Worm (Caenorhabditis elegans) whole organism, late embryonic: ENCODE measurements around the gene F57G12.1.
A peak's percentile ranks its signal among the peaks of the same experiment; 100 is the strongest.

ENCODE experiments used
- C08G9.2 ChIP-seq: sonication (generic microtip); optimal IDR thresholded peaks from 2 replicates; lab custom pipeline; 2016; ENCODE audit warnings: mild to moderate bottlenecking, missing genetic modification characterization, moderate library complexity, missing compliant biosample characterization
- C38D4.7 ChIP-seq: fragments of 200-800 bp; sonication (Bioruptor generic); optimal IDR thresholded peaks from 2 replicates; lab custom pipeline; 2018; ENCODE audit warnings: mild to moderate bottlenecking, missing genetic modification characterization, moderate library complexity, missing compliant biosample characterization
- K09A11.1 ChIP-seq: sonication (generic microtip); optimal IDR thresholded peaks from 2 replicates; lab custom pipeline; 2017; ENCODE audit warnings: antibody characterized with exemption, mild to moderate bottlenecking, missing genetic modification characterization, missing compliant biosample characterization; ENCODE audit not compliant: insufficient read depth
- ahr-1 ChIP-seq: sonication (generic microtip); optimal IDR thresholded peaks from 2 replicates; lab custom pipeline; 2016; ENCODE audit warnings: missing genetic modification characterization, missing compliant biosample characterization
- ceh-18 ChIP-seq: sonication (generic microtip); optimal IDR thresholded peaks from 2 replicates; lab custom pipeline; 2016; ENCODE audit warnings: missing genetic modification characterization, missing compliant biosample characterization
- ceh-19 ChIP-seq: fragments of 200-800 bp; sonication (Bioruptor generic); optimal IDR thresholded peaks from 2 replicates; lab custom pipeline; 2018; ENCODE audit warnings: mild to moderate bottlenecking, missing genetic modification characterization, missing compliant biosample characterization
- ceh-2 ChIP-seq: sonication (generic microtip); optimal IDR thresholded peaks from 2 replicates; lab custom pipeline; 2016; ENCODE audit warnings: missing genotype, missing genetic modification characterization, missing compliant biosample characterization
- ceh-22 ChIP-seq: sonication (generic microtip); optimal IDR thresholded peaks from 2 replicates; lab custom pipeline; 2017; ENCODE audit warnings: missing biosample characterization, missing genetic modification characterization
- ceh-24 ChIP-seq: sonication (generic microtip); optimal IDR thresholded peaks from 2 replicates; lab custom pipeline; 2016; ENCODE audit warnings: mild to moderate bottlenecking, missing genetic modification characterization, missing compliant biosample characterization
- ceh-48 ChIP-seq: sonication (generic microtip); optimal IDR thresholded peaks from 2 replicates; lab custom pipeline; 2016; ENCODE audit warnings: missing genetic modification characterization, inconsistent platforms, missing compliant biosample characterization
- ceh-6 ChIP-seq: fragments of 200-800 bp; sonication (Bioruptor generic); optimal IDR thresholded peaks from 2 replicates; lab custom pipeline; 2018; ENCODE audit warnings: mild to moderate bottlenecking, missing genetic modification characterization, missing compliant biosample characterization
- ceh-9 ChIP-seq: sonication (generic microtip); optimal IDR thresholded peaks from 2 replicates; lab custom pipeline; 2016; ENCODE audit warnings: mild to moderate bottlenecking, missing genetic modification characterization, inconsistent platforms, missing compliant biosample characterization
- dve-1 ChIP-seq: sonication (generic microtip); optimal IDR thresholded peaks from 2 replicates; lab custom pipeline; 2017; ENCODE audit warnings: antibody characterized with exemption, mild to moderate bottlenecking, missing genetic modification characterization, missing compliant biosample characterization
- elt-2 ChIP-seq: sonication (generic microtip); optimal IDR thresholded peaks from 2 replicates; lab custom pipeline; 2016; ENCODE audit warnings: missing genetic modification reagents, missing genetic modification characterization, missing compliant biosample characterization
- elt-4 ChIP-seq: sonication (generic microtip); optimal IDR thresholded peaks from 2 replicates; lab custom pipeline; 2016; ENCODE audit warnings: missing genetic modification characterization, missing compliant biosample characterization
- eyg-1 ChIP-seq: sonication (generic microtip); optimal IDR thresholded peaks from 2 replicates; lab custom pipeline; 2016; ENCODE audit warnings: missing genotype, missing genetic modification characterization, missing compliant biosample characterization
- hlh-6 ChIP-seq: sonication (generic microtip); optimal IDR thresholded peaks from 2 replicates; lab custom pipeline; 2016; ENCODE audit warnings: missing genotype, missing genetic modification characterization, missing compliant biosample characterization
- hlh-8 ChIP-seq: sonication (generic microtip); optimal IDR thresholded peaks from 2 replicates; lab custom pipeline; 2016; ENCODE audit warnings: missing genotype, missing genetic modification characterization, missing compliant biosample characterization
- madf-2 ChIP-seq: sonication (generic microtip); optimal IDR thresholded peaks from 2 replicates; lab custom pipeline; 2017; ENCODE audit warnings: missing genetic modification characterization, missing compliant biosample characterization
- nfya-1 ChIP-seq: sonication (generic microtip); optimal IDR thresholded peaks from 2 replicates; lab custom pipeline; 2017; ENCODE audit warnings: missing genetic modification characterization, mild to moderate bottlenecking, missing compliant biosample characterization, antibody characterized with exemption, moderate library complexity
- nhr-232 ChIP-seq: sonication (generic microtip); optimal IDR thresholded peaks from 2 replicates; lab custom pipeline; 2016; ENCODE audit warnings: missing genetic modification characterization, missing compliant biosample characterization
- pag-3 ChIP-seq: sonication (generic microtip); optimal IDR thresholded peaks from 2 replicates; lab custom pipeline; 2016; ENCODE audit warnings: missing compliant biosample characterization, missing genetic modification characterization, borderline replicate concordance
- pat-9 ChIP-seq: fragments of 200-800 bp; sonication (Bioruptor generic); optimal IDR thresholded peaks from 2 replicates; lab custom pipeline; 2018; ENCODE audit warnings: mild to moderate bottlenecking, missing genetic modification characterization, moderate library complexity, missing compliant biosample characterization
- pax-1 ChIP-seq: fragments of 150-350 bp; optimal IDR thresholded peaks from 2 replicates; lab custom pipeline; 2014; ENCODE audit warnings: missing biosample characterization, missing genetic modification characterization
- pha-4 ChIP-seq: fragments of 150-350 bp; optimal IDR thresholded peaks from 2 replicates; lab custom pipeline; 2018; ENCODE audit warnings: missing biosample characterization, missing genetic modification reagents, missing genetic modification characterization
- pros-1 ChIP-seq: fragments of 150-350 bp; optimal IDR thresholded peaks from 2 replicates; lab custom pipeline; 2014; ENCODE audit warnings: missing biosample characterization, missing genetic modification reagents, missing genetic modification characterization
- rnt-1 ChIP-seq: sonication (generic microtip); optimal IDR thresholded peaks from 2 replicates; lab custom pipeline; 2016; ENCODE audit warnings: missing genetic modification characterization, missing compliant biosample characterization
- sox-4 ChIP-seq: sonication (generic microtip); optimal IDR thresholded peaks from 2 replicates; lab custom pipeline; 2017; ENCODE audit warnings: mild to moderate bottlenecking, missing genetic modification characterization, inconsistent platforms, missing compliant biosample characterization
- syd-9 ChIP-seq: sonication (generic microtip); optimal IDR thresholded peaks from 2 replicates; lab custom pipeline; 2016; ENCODE audit warnings: mild to moderate bottlenecking, missing genetic modification characterization, moderate library complexity, missing compliant biosample characterization
- tbx-2 ChIP-seq: sonication (generic microtip); optimal IDR thresholded peaks from 2 replicates; lab custom pipeline; 2016; ENCODE audit warnings: missing genetic modification characterization, missing compliant biosample characterization
- unc-55 ChIP-seq: sonication (generic microtip); optimal IDR thresholded peaks from 2 replicates; lab custom pipeline; 2017; ENCODE audit warnings: missing biosample characterization, missing genetic modification reagents, missing genetic modification characterization
- unc-86 ChIP-seq: sonication (generic microtip); optimal IDR thresholded peaks from 2 replicates; lab custom pipeline; 2016; ENCODE audit warnings: missing genetic modification characterization, missing compliant biosample characterization
- ztf-16 ChIP-seq: sonication (generic microtip); optimal IDR thresholded peaks from 2 replicates; lab custom pipeline; 2017; ENCODE audit warnings: missing genetic modification characterization, missing compliant biosample characterization

F57G12.1 gene

DNA sequence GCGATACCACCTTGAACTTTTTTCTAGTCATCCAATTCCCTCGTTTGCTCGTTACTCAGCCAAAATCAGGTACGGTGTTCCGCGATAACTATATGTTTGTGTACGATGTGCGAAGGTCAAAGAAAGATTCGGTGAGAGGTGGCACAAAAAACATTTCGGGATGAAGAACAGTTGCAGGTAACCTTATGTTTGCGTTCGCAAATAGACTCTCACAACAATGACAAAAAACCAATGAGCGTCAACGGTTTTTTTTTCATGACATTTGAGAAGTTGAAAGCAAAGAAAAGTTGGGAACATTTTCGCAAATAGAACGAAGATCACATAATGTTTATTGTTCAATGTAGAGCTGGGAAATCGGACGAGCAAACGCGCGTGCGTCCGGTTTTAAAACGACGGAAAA, 8.8 kb downstream of the F57G12.1 start:
- TF ChIP-seq elt-4, result no peak
- TF ChIP-seq hlh-6 (tag; lab: Kevin White, UChicago), result no peak
- TF ChIP-seq dve-1, result no peak
- TF ChIP-seq ceh-19 (GFP tag; lab: Kevin White, UChicago), result no peak
- no peak for TF ChIP-seq unc-86 (tag; lab: Kevin White, UChicago)
- no peak for TF ChIP-seq ahr-1
- no peak for TF ChIP-seq nfya-1 (tag; lab: Kevin White, UChicago)
- TF ChIP-seq K09A11.1 (tag; lab: Kevin White, UChicago), result no peak
- no peak for TF ChIP-seq ceh-24
- TF ChIP-seq sox-4 (tag; lab: Kevin White, UChicago), result no peak

DNA sequence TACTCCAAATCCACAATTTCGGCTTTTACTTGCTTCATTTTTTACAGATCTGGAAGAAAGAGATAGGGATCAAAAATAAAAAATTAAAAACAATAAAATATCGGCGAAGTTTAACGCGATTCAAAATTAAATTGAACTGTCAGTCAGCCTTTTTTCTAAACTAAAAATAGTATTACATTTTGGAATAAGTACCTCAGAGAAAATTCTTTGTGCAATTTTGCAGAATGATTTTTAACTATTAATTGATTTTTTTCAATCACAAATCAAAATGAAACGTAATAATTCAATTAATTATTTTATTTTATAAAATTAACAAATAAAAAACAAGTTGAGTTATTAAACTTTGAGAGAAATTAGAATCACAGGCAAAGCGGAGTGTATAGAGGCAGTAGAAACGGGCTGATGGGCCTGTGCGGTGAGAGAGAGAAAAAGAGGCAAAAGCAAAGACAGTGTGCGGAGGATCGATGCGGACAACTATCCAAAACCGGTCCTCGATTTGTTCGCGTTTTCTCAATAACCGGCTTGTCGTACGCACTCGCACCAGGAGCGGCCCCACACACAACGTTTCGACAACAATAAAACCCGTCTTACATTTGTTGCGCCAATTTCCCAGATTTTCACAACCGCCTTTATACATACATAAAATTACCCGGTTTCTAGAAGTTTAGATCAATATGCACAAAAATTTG, 11.3 kb downstream of the F57G12.1 start, which contains the start of gene F57G12.2:
Gene F57G12.2, minus strand, starts transcription at position 51 of the 689 bp plus-strand sequence.
- TF ChIP-seq ceh-9 (tag; lab: Kevin White, UChicago), result no peak
- TF ChIP-seq pax-1 (tag; lab: Kevin White, UChicago), result no peak
- TF ChIP-seq pat-9 (tag; lab: Kevin White, UChicago), result no peak
- no peak for TF ChIP-seq ceh-2 (tag; lab: Kevin White, UChicago)
- TF ChIP-seq syd-9 (tag; lab: Kevin White, UChicago), result no peak
- TF ChIP-seq pha-4 (tag; lab: Kevin White, UChicago), result no peak
- no peak for TF ChIP-seq hlh-8 (tag; lab: Kevin White, UChicago)
- TF ChIP-seq ceh-48 (tag; lab: Kevin White, UChicago), result no peak

DNA sequence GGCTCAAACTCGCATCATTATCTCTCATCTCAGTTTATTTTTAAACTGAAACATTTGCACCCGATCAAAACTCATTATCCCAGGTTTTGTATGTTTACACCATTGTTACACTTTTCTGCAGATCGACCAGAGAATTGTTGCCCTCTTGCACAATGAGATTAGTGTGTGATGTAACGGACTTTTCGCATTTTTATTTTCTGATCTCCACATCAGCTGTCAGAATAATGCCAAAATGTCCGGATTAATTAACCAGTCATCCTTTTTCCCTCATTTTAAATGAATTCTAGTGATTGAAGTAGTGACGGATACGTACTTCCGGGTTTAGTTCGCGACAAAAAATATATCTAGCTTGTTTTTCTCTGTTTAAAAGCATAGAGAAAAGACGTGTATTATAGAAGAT, 12.8 kb downstream of the F57G12.1 start:
- peak; percentile 0 for TF ChIP-seq ceh-18 (tag; lab: Kevin White, UChicago)
- TF ChIP-seq nhr-232, result no peak
- TF ChIP-seq eyg-1 (tag; lab: Kevin White, UChicago), result no peak
- TF ChIP-seq madf-2 (tag; lab: Kevin White, UChicago), result no peak
- TF ChIP-seq rnt-1, result peak; percentile 4
- peak; percentile 22 for TF ChIP-seq unc-55 (GFP tag; lab: Kevin White, UChicago)
- TF ChIP-seq pag-3 (tag; lab: Kevin White, UChicago), result no peak
- no peak for TF ChIP-seq ceh-6
- no peak for TF ChIP-seq tbx-2 (tag; lab: Kevin White, UChicago)
- TF ChIP-seq unc-86 (tag; lab: Kevin White, UChicago), result no peak
- TF ChIP-seq pros-1, result no peak
- no peak for TF ChIP-seq C38D4.7
- TF ChIP-seq elt-2 (tag; lab: Kevin White, UChicago), result no peak
- no peak for TF ChIP-seq ztf-16 (tag; lab: Kevin White, UChicago)

DNA sequence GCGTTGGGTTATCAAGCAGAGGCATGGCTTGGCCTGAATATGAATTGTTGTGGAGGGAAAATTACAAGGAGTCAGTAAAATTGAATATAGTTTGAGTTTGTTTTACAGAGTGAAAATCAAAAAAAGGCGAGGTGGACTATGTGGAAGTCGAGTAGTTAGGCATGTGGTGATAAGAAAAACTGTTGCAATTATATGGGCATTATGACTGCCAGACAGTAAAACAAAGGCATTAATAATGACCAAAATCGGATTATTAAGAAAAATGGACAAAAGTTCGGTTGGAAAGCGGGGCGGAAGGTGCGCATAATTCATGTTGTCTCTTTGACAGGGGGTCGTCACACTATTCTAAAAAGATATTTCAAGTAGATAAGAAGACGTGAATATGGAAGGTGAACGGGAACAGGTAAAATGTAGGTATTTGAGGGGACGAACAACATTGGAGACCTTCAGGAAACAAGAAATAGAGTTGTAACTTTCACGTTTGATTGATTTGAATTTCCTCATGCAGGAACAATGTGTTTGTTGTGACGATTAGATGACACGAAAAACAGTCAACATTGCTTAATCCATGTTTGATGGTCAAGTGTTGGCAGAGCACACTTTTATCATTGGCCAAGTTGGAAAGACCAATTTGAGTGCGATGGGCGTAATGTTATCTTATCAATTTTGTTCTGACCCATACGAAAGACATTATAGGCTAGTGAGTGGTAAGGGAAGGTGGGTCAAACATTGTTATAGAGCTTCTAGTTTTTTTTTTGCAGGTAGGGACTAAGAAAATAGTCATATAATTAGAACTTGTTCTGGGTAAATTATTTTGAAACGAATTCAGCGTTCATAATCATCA, 17.2 kb downstream of the F57G12.1 start, which contains the start of gene mfsd-11:
Gene mfsd-11, minus strand, starts transcription at position 51 of the 844 bp plus-strand sequence.
- no peak for TF ChIP-seq C08G9.2 (tag; lab: Kevin White, UChicago)
- no peak for TF ChIP-seq ceh-22 (tag; lab: Kevin White, UChicago)
- TF ChIP-seq elt-2 (tag; lab: Kevin White, UChicago), result peak; percentile 65
